Worm (Caenorhabditis elegans) whole organism, mixed stage, embryonic: ENCODE results near the gene elp-1.

Experiments used
- ceh-39 ChIP-seq: fragments of 150-350 bp; optimal IDR thresholded peaks from 2 replicates; lab custom pipeline; 2014; ENCODE audit warnings: missing biosample characterization, missing genetic modification characterization
- cnd-1 ChIP-seq: fragments of 200-800 bp; sonication (Bioruptor generic); optimal IDR thresholded peaks from 2 replicates; lab custom pipeline; 2018; ENCODE audit warnings: mild to moderate bottlenecking, missing genetic modification characterization, missing compliant biosample characterization
- elt-3 ChIP-seq: fragments of 150-350 bp; optimal IDR thresholded peaks from 2 replicates; lab custom pipeline; 2014; ENCODE audit warnings: missing biosample characterization, missing genetic modification characterization
- ham-2 ChIP-seq: fragments of 200-800 bp; sonication (Bioruptor generic); optimal IDR thresholded peaks from 2 replicates; lab custom pipeline; 2018; ENCODE audit warnings: mild to moderate bottlenecking, missing genetic modification characterization, missing compliant biosample characterization
- lin-13 ChIP-seq: fragments of 150-350 bp; optimal IDR thresholded peaks from 2 replicates; lab custom pipeline; 2014; ENCODE audit warnings: missing biosample characterization, missing genetic modification characterization
- lsy-2 ChIP-seq: fragments of 150-350 bp; optimal IDR thresholded peaks from 2 replicates; lab custom pipeline; 2014; ENCODE audit warnings: missing biosample characterization, missing genetic modification characterization
- mab-5 ChIP-seq: fragments of 150-350 bp; optimal IDR thresholded peaks from 2 replicates; lab custom pipeline; 2014; ENCODE audit warnings: missing biosample characterization, missing genetic modification characterization
- mep-1 ChIP-seq: fragments of 150-350 bp; optimal IDR thresholded peaks from 2 replicates; lab custom pipeline; 2017; ENCODE audit warnings: missing biosample characterization, missing genetic modification reagents, missing genetic modification characterization, inconsistent platforms
- pha-4 ChIP-seq: fragments of 150-350 bp; optimal IDR thresholded peaks from 2 replicates; lab custom pipeline; 2018; ENCODE audit warnings: missing biosample characterization, missing genetic modification reagents, missing genetic modification characterization
- snpc-4 ChIP-seq: fragments of 150-350 bp; optimal IDR thresholded peaks from 2 replicates; lab custom pipeline; 2014; ENCODE audit warnings: missing biosample characterization, missing genetic modification characterization
- unc-120 ChIP-seq: sonication (generic microtip); optimal IDR thresholded peaks from 2 replicates; lab custom pipeline; 2017; ENCODE audit warnings: missing genetic modification characterization, missing compliant biosample characterization; ENCODE audit not compliant: poor library complexity, severe bottlenecking
- unc-62 ChIP-seq: fragments of 150-350 bp; optimal IDR thresholded peaks from 2 replicates; lab custom pipeline; 2014; ENCODE audit warnings: missing biosample characterization, missing genetic modification reagents, missing genetic modification characterization
- ztf-11 ChIP-seq: fragments of 150-350 bp; optimal IDR thresholded peaks from 2 replicates; lab custom pipeline; 2014; ENCODE audit warnings: missing biosample characterization, missing genetic modification characterization

- TF ChIP-seq cnd-1 (tag; lab: Kevin White, UChicago) (no peak), pha-4 (tag; lab: Kevin White, UChicago) (no peak), mep-1 (no peak), unc-62 (GFP tag; lab: Kevin White, UChicago) (no peak), unc-120 (no peak), ztf-11 (tag; lab: Kevin White, UChicago) (no peak), snpc-4 (tag; lab: Kevin White, UChicago) (no peak), elt-3 (no peak), mab-5 (no peak), ceh-39 (no peak), ham-2 (GFP tag; lab: Kevin White, UChicago) (no peak), lin-13 (tag; lab: Kevin White, UChicago) (no peak), lsy-2 (tag; lab: Kevin White, UChicago) (no peak)
These were observed 53.0 kb downstream of the elp-1 start for ce11 chrV:20716830-20717441.
